Fruit fly (Drosophila melanogaster): Measurements from ENCODE around the gene UQCR-14L.
A peak's percentile ranks its signal among the peaks of the same experiment; 100 is the strongest.

Gene UQCR-14L

DNA sequence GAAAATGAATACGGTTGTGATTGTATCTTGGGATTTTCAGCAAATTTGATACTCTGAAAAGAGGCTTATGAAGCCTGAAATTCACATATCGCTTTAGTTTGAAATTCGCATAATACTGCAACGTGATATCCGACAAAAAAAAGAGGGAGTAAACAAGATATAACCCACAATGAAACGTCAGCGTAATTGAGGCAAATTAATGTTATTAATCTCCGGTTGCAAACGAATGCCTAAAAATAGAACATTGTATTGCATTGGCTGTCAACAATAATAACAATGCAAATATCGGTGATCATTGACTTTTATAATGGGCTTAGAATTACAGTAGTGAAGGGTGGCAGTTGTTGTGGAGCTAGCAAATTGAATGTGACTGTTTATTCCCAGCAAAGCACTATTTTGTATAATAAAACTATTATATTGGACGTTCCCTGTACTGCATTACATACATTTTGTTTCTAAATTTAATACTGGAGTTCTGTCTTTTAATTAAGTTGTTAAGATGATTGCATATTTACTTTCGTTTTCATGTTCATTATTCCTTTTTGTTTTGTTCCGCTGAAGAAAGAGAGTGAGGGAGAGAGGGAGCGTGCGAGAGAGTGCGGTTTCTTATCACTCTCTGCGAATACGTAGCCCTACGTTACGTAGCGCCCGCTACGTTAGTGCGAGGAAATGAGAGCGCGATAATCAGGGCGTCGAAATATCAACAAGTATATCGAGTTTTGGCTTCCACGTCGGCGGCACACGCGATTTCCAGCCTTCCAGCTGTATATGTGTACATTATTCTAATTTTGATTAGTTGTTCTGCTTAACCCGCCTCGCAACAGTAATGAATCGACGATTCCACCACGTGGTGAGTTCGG lies 36.6 kb downstream of the UQCR-14L start:
- TF ChIP-seq CG32121 (GFP tag; IDR thresholded peaks at IDR 0.05), result no peak
- TF ChIP-seq Snoo (tag; optimal IDR thresholded peaks at IDR 0.05), result peak; percentile 13
- no peak for TF ChIP-seq CG8159 (tag; optimal IDR thresholded peaks at IDR 0.05)
- no peak for TF ChIP-seq fd96Ca (GFP tag; IDR thresholded peaks at IDR 0.05)
- TF ChIP-seq gl (tag; optimal IDR thresholded peaks at IDR 0.05), result peak; percentile 1
- TF ChIP-seq CG12605 (GFP tag; IDR thresholded peaks at IDR 0.05), result no peak; the same call in 1 of the 2 replicates
- peak; percentile 7 for TF ChIP-seq D1 (tag; optimal IDR thresholded peaks at IDR 0.05)
- no peak for TF ChIP-seq CG9948 (tag; optimal IDR thresholded peaks at IDR 0.05)
- no peak for TF ChIP-seq CG13204 (GFP tag; optimal IDR thresholded peaks at IDR 0.05)
- no peak for TF ChIP-seq CG10348 (GFP tag; IDR thresholded peaks at IDR 0.05)
- no peak for TF ChIP-seq CG17806 (tag; optimal IDR thresholded peaks at IDR 0.05)
- no peak for TF ChIP-seq CG8301 (tag; optimal IDR thresholded peaks at IDR 0.05)
- TF ChIP-seq CG34367 (tag; optimal IDR thresholded peaks at IDR 0.05), result no peak
- TF ChIP-seq Pif1A (GFP tag; optimal IDR thresholded peaks at IDR 0.05), result no peak
- TF ChIP-seq CG15710 (tag; optimal IDR thresholded peaks at IDR 0.05), result no peak
- TF ChIP-seq CG14655 (GFP tag; optimal IDR thresholded peaks at IDR 0.05), result peak; percentile 19
- peak; percentile 11; the same call in 1 of the 3 replicates for TF ChIP-seq CG4496 (GFP tag; IDR thresholded peaks at IDR 0.05)
- TF ChIP-seq rn (GFP tag; IDR thresholded peaks at IDR 0.05), result no peak
- TF ChIP-seq EcR (GFP tag; optimal IDR thresholded peaks at IDR 0.05), result no peak
- no peak for TF ChIP-seq Ets98B (GFP tag; IDR thresholded peaks at IDR 0.05)
- TF ChIP-seq Pif1B (GFP tag; optimal IDR thresholded peaks at IDR 0.05), result peak; percentile 26

DNA sequence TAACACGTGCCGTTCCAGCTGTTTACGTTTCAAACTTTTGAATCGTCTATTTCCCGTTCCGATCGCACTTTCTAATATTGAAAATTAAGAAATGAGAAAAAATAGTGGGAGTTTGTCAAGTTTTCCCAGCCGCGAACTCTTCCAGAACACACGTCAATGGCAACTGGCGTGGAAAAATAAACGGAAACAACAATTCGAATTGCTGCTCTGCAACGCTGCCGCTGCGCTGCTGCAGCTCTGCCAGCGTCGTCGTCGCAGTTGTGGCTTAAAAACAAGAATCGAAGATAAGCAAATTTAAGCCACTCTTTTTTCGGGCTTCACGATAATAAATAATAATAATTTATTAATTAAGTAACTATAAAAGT lies 37.3 kb downstream of the UQCR-14L start:
- no peak for TF ChIP-seq CG17806 (tag; optimal IDR thresholded peaks at IDR 0.05)
- no peak for TF ChIP-seq Snoo (tag; optimal IDR thresholded peaks at IDR 0.05)
- TF ChIP-seq Pif1A (GFP tag; optimal IDR thresholded peaks at IDR 0.05), result no peak
- no peak for TF ChIP-seq CG34367 (tag; optimal IDR thresholded peaks at IDR 0.05)
- no peak for TF ChIP-seq CG4496 (GFP tag; IDR thresholded peaks at IDR 0.05)
- TF ChIP-seq CG8159 (tag; optimal IDR thresholded peaks at IDR 0.05), result no peak
- TF ChIP-seq CG14655 (GFP tag; optimal IDR thresholded peaks at IDR 0.05), result no peak
- TF ChIP-seq CG13204 (GFP tag; optimal IDR thresholded peaks at IDR 0.05), result no peak
- TF ChIP-seq fd96Ca (GFP tag; IDR thresholded peaks at IDR 0.05), result no peak
- TF ChIP-seq CG15710 (tag; optimal IDR thresholded peaks at IDR 0.05), result no peak

DNA sequence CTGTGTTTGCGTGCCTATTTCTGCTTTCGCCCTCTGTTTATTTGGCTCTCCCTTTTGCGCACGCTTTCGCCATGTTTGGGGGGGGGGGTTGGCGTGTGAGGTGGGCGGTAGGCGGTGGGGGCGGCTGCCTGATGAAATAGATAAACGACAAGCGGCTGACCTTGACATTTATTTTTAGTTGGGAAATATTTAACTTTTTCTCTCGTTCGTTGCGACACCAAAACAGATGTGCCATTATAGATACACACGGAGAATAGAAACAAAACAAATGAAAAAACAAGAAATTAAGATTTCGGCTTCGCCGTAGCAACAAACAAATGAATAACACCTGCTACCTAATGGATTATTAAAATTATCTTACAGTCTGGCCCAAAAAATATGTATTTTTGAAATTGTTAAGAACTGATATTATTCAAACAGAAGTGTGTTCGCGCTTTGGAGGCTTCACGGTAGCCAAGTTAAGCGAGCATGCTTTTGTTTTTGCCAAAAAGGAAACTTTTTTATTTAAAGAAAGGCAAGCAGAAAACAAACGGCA lies 38.4 kb downstream of the UQCR-14L start:
- TF ChIP-seq CG34367 (tag; optimal IDR thresholded peaks at IDR 0.05) (no peak), Ets98B (GFP tag; IDR thresholded peaks at IDR 0.05) (peak; percentile 65), rn (GFP tag; IDR thresholded peaks at IDR 0.05) (no peak), D1 (tag; optimal IDR thresholded peaks at IDR 0.05) (no peak), CG9948 (tag; optimal IDR thresholded peaks at IDR 0.05) (no peak), CG10348 (GFP tag; IDR thresholded peaks at IDR 0.05) (no peak), CG8159 (tag; optimal IDR thresholded peaks at IDR 0.05) (no peak), CG8301 (tag; optimal IDR thresholded peaks at IDR 0.05) (peak; percentile 8), CG32121 (GFP tag; IDR thresholded peaks at IDR 0.05) (peak; percentile 74), CG15710 (tag; optimal IDR thresholded peaks at IDR 0.05) (no peak), CG17806 (tag; optimal IDR thresholded peaks at IDR 0.05) (no peak), fd96Ca (GFP tag; IDR thresholded peaks at IDR 0.05) (peak; percentile 56; the same call in 1 of the 3 replicates), CG12605 (GFP tag; IDR thresholded peaks at IDR 0.05) (peak; percentile 12; the same call in 1 of the 2 replicates), CG13204 (GFP tag; optimal IDR thresholded peaks at IDR 0.05) (no peak), Pif1A (GFP tag; optimal IDR thresholded peaks at IDR 0.05) (no peak), CG14655 (GFP tag; optimal IDR thresholded peaks at IDR 0.05) (peak; percentile 55), gl (tag; optimal IDR thresholded peaks at IDR 0.05) (no peak), Pif1B (GFP tag; optimal IDR thresholded peaks at IDR 0.05) (no peak), EcR (GFP tag; optimal IDR thresholded peaks at IDR 0.05) (no peak), Snoo (tag; optimal IDR thresholded peaks at IDR 0.05) (no peak), CG4496 (GFP tag; IDR thresholded peaks at IDR 0.05) (peak; percentile 58; the same call in 2 of the 3 replicates)

DNA sequence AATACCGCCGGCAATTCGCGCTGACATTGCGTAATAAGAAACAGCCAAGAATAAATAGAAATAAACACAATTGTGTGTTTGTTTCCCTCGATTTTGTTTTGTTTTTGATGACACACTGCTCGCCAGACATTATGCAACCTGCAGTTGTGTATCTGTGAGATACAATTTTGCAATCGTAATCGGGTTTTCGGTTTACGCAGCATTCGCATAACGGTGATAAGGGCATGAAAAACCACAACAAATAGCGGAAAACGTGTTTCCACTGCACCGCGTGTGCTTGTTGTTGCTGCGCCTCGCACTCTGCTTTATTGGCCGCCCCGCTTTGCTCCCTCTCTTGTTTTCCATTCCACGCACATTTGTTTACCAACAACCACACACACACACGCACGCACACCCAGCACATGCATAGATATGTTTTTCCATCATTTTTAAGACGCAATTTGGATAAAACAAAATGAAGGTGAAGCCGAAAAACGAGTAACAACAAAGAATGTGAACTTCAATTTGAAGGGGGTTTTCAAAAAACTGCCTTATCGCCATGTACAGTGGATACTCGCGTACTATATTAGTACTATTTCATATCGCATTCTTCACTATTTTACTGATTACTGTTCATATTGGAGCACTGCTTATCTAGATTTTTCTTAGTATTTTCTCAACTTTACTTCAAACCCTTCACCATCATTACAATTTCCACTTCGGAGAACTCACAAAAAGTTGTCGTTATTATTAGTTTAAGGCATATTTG lies 39.0 kb downstream of the UQCR-14L start:
- TF ChIP-seq CG32121 (GFP tag; IDR thresholded peaks at IDR 0.05) (no peak), CG13204 (GFP tag; optimal IDR thresholded peaks at IDR 0.05) (no peak), Pif1A (GFP tag; optimal IDR thresholded peaks at IDR 0.05) (no peak), D1 (tag; optimal IDR thresholded peaks at IDR 0.05) (no peak), CG34367 (tag; optimal IDR thresholded peaks at IDR 0.05) (no peak), CG8159 (tag; optimal IDR thresholded peaks at IDR 0.05) (no peak), EcR (GFP tag; optimal IDR thresholded peaks at IDR 0.05) (no peak), CG17806 (tag; optimal IDR thresholded peaks at IDR 0.05) (no peak), CG15710 (tag; optimal IDR thresholded peaks at IDR 0.05) (no peak), CG12605 (GFP tag; IDR thresholded peaks at IDR 0.05) (no peak), Snoo (tag; optimal IDR thresholded peaks at IDR 0.05) (no peak), Ets98B (GFP tag; IDR thresholded peaks at IDR 0.05) (no peak), rn (GFP tag; IDR thresholded peaks at IDR 0.05) (no peak)

DNA sequence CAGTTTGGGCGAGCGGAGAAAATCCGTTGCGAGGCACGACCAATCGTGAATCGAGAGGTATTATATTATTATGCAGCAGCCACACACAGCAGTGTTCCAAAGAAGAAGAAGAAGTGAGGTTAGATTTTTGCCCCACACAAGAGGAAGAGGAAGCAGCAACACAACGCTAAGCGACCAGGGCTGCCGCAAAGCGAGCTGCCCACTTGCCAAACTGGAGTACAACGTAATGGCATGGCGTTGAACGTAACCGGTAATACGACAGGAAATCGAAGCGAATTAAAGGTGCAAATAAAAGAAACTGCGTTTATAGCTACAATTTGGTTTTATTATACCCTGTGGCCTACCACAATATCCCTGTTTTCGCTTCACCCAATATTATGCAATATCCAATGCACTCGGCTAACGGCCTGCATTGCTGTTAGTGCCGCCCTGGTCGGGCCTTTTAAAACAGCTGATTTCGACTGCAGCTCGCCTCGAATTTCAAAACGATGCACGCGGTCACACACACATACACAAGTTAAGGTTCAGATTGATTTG lies 41.7 kb downstream of the UQCR-14L start:
- TF ChIP-seq Pif1B (GFP tag; optimal IDR thresholded peaks at IDR 0.05), result peak; percentile 57
- peak; percentile 83 for TF ChIP-seq CG4496 (GFP tag; IDR thresholded peaks at IDR 0.05)
- TF ChIP-seq Pif1A (GFP tag; optimal IDR thresholded peaks at IDR 0.05), result peak; percentile 52
- TF ChIP-seq CG9948 (tag; optimal IDR thresholded peaks at IDR 0.05), result peak; percentile 53
- TF ChIP-seq CG15710 (tag; optimal IDR thresholded peaks at IDR 0.05), result peak; percentile 74
- TF ChIP-seq CG13204 (GFP tag; optimal IDR thresholded peaks at IDR 0.05), result peak; percentile 5
- TF ChIP-seq gl (tag; optimal IDR thresholded peaks at IDR 0.05), result peak; percentile 11
- TF ChIP-seq CG34367 (tag; optimal IDR thresholded peaks at IDR 0.05), result peak; percentile 50
- TF ChIP-seq CG17806 (tag; optimal IDR thresholded peaks at IDR 0.05), result peak; percentile 50
- TF ChIP-seq CG32121 (GFP tag; IDR thresholded peaks at IDR 0.05), result peak; percentile 79
- peak; percentile 29; the same call in 1 of the 2 replicates for TF ChIP-seq rn (GFP tag; IDR thresholded peaks at IDR 0.05)
- no peak for TF ChIP-seq Ets98B (GFP tag; IDR thresholded peaks at IDR 0.05)
- TF ChIP-seq fd96Ca (GFP tag; IDR thresholded peaks at IDR 0.05), result peak; percentile 78
- TF ChIP-seq D1 (tag; optimal IDR thresholded peaks at IDR 0.05), result no peak
- TF ChIP-seq CG8159 (tag; optimal IDR thresholded peaks at IDR 0.05), result peak; percentile 67
- TF ChIP-seq Snoo (tag; optimal IDR thresholded peaks at IDR 0.05), result peak; percentile 71
- peak; percentile 18 for TF ChIP-seq EcR (GFP tag; optimal IDR thresholded peaks at IDR 0.05)
- no peak for TF ChIP-seq CG12605 (GFP tag; IDR thresholded peaks at IDR 0.05)
- TF ChIP-seq CG14655 (GFP tag; optimal IDR thresholded peaks at IDR 0.05), result peak; percentile 68
- peak; percentile 63 for TF ChIP-seq CG8301 (tag; optimal IDR thresholded peaks at IDR 0.05)
- peak; percentile 43; the same call in 1 of the 2 replicates for TF ChIP-seq CG10348 (GFP tag; IDR thresholded peaks at IDR 0.05)

Measured in whole organism, pupa.